Worm (Caenorhabditis elegans) whole organism, L4 larva: Measurements from ENCODE around the gene sre-20.

Experiments used
- F37D6.2 ChIP-seq: sonication (generic microtip); optimal IDR thresholded peaks from 2 replicates; lab custom pipeline; 2016; ENCODE audit warnings: mild to moderate bottlenecking, missing genetic modification characterization, missing compliant biosample characterization
- ZK337.2 ChIP-seq: fragments of 200-800 bp; sonication (Bioruptor generic); IDR thresholded peaks from 2 replicates; pipeline ENCODE4 v1.3.6; 2022; ENCODE audit warnings: missing genetic modification reagents, missing genetic modification characterization, missing compliant biosample characterization
- ZK546.5 ChIP-seq, 2 experiments: sonication (generic microtip); optimal IDR thresholded peaks; 2 replicates each; lab custom pipeline; 2017; ENCODE audit warnings: missing biosample characterization in 2 of 2, missing genetic modification characterization in 2 of 2
- fkh-10 ChIP-seq: fragments of 150-350 bp; optimal IDR thresholded peaks from 2 replicates; lab custom pipeline; 2014; ENCODE audit warnings: missing biosample characterization, missing genetic modification reagents, missing genetic modification characterization
- lin-13 ChIP-seq: fragments of 150-350 bp; optimal IDR thresholded peaks from 2 replicates; lab custom pipeline; 2014; ENCODE audit warnings: missing biosample characterization, missing genetic modification reagents, missing genetic modification characterization
- nhr-11 ChIP-seq: fragments of 150-350 bp; optimal IDR thresholded peaks from 2 replicates; lab custom pipeline; 2014; ENCODE audit warnings: missing biosample characterization, missing genetic modification characterization
- nhr-25 ChIP-seq: sonication (generic microtip); optimal IDR thresholded peaks from 2 replicates; lab custom pipeline; 2017; ENCODE audit warnings: missing genetic modification characterization, mild to moderate bottlenecking, missing compliant biosample characterization, antibody characterized with exemption, moderate library complexity, borderline replicate concordance; ENCODE audit not compliant: insufficient read depth
- spr-1 ChIP-seq: sonication (generic microtip); optimal IDR thresholded peaks from 2 replicates; lab custom pipeline; 2016; ENCODE audit warnings: mild to moderate bottlenecking, missing genetic modification characterization, missing compliant biosample characterization
- tra-1 ChIP-seq: fragments of 200-800 bp; sonication (Bioruptor generic); IDR thresholded peaks from 2 replicates; pipeline ENCODE4 v1.3.6; 2022; ENCODE audit warnings: missing genetic modification reagents, missing genetic modification characterization, missing compliant biosample characterization
- ztf-11 ChIP-seq: fragments of 150-350 bp; optimal IDR thresholded peaks from 2 replicates; lab custom pipeline; 2014; ENCODE audit warnings: missing biosample characterization, missing genetic modification characterization

ce11 chrV:12803274-12803673 is 18.5 kb upstream of the sre-20 start, which contains the start of gene srbc-45:
- no peak for TF ChIP-seq lin-13 (GFP tag; lab: Kevin White, UChicago)
- no peak for TF ChIP-seq ztf-11 (tag; lab: Kevin White, UChicago)
- TF ChIP-seq F37D6.2 (tag; lab: Kevin White, UChicago) = no peak
- TF ChIP-seq tra-1 = no peak
- TF ChIP-seq fkh-10 = no peak
- TF ChIP-seq nhr-11 (tag; lab: Kevin White, UChicago) = no peak
- no peak for TF ChIP-seq ZK337.2
- no peak for TF ChIP-seq nhr-25 (tag; lab: Kevin White, UChicago)
- TF ChIP-seq spr-1 (tag; lab: Kevin White, UChicago) = no peak
- TF ChIP-seq ZK546.5 (tag; optimal IDR thresholded peaks at IDR 0.05; lab: Kevin White, UChicago) = no peak
